Worm (Caenorhabditis elegans): ENCODE data around the gene Y81G3A.4.

Gene Y81G3A.4

DNA sequence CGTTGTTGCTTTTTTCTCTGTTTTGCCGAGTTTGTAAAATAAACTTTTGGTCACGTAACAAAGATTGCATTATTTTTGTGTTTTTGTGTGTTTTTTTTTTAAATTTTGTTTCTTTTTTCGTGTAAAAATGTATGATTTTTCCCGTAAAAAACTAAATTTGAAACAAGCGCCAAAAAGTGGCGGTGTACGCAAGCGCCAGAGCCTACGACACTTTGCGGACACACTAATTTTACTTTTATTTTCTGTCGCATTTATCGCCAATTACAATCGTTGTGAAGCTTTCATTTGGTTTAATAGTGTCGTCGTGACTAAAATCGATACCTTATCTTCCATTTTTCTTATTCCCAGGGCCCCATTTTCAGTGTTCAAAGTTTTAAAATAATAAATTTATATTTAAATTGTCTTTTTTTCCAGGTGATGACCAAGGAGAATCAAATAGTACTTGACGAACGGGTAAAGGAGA is 7.4 kb upstream of the Y81G3A.4 start, which contains the start of the genes Y81G3A.1 and gcn-2 (continued):
- TF ChIP-seq nhr-85 (tag) (peak; percentile 60), C16A3.4 (tag; optimal IDR thresholded peaks at IDR 0.05) (peak; percentile 47), grh-1 (GFP tag; IDR thresholded peaks at IDR 0.05) (no peak), sup-37 (GFP tag; optimal IDR thresholded peaks at IDR 0.05) (no peak), lin-14 (GFP tag; optimal IDR thresholded peaks at IDR 0.05) (no peak), unc-62 (GFP tag; optimal IDR thresholded peaks at IDR 0.05) (no peak), egl-13 (tag; optimal IDR thresholded peaks at IDR 0.05) (no peak), ceh-8 (GFP tag; optimal IDR thresholded peaks at IDR 0.05) (no peak), nhr-19 (GFP tag; conservative IDR thresholded peaks at IDR 0.05) (peak; percentile 69), ama-1 (optimal IDR thresholded peaks at IDR 0.05) (no peak), tlp-1 (tag; optimal IDR thresholded peaks at IDR 0.05) (no peak), unc-98 (GFP tag; IDR thresholded peaks at IDR 0.05) (no peak), pqm-1 (tag; optimal IDR thresholded peaks at IDR 0.05) (no peak), efl-3 (GFP tag; optimal IDR thresholded peaks at IDR 0.05) (no peak), nhr-47 (tag; optimal IDR thresholded peaks at IDR 0.05) (peak; percentile 77), elt-3 (tag; optimal IDR thresholded peaks at IDR 0.05) (no peak), nhr-11 (tag; optimal IDR thresholded peaks at IDR 0.05) (no peak), fkh-4 (tag; optimal IDR thresholded peaks at IDR 0.05; ENCODE audit: borderline replicate concordance) (no peak), nhr-28 (tag; optimal IDR thresholded peaks at IDR 0.05) (no peak), zip-4 (GFP tag; optimal IDR thresholded peaks at IDR 0.05) (peak; percentile 23), pag-3 (tag; optimal IDR thresholded peaks at IDR 0.05; ENCODE audit: borderline replicate concordance, insufficient read depth) (no peak), zag-1 (tag; optimal IDR thresholded peaks at IDR 0.05) (no peak), tbx-2 (tag; optimal IDR thresholded peaks at IDR 0.05) (peak; percentile 68), snpc-4 (tag; optimal IDR thresholded peaks at IDR 0.05) (peak; percentile 71), lin-15B (tag; optimal IDR thresholded peaks at IDR 0.05) (peak; percentile 38), alr-1 (tag; optimal IDR thresholded peaks at IDR 0.05; ENCODE audit: borderline replicate concordance) (no peak), dpl-1 (GFP tag; optimal IDR thresholded peaks at IDR 0.05) (peak; percentile 95 to 97 (median 97)), skn-1 (tag; optimal IDR thresholded peaks at IDR 0.05) (no peak), ztf-11 (tag; optimal IDR thresholded peaks at IDR 0.05) (peak in 1 of 2 experiments; percentile 5)

DNA sequence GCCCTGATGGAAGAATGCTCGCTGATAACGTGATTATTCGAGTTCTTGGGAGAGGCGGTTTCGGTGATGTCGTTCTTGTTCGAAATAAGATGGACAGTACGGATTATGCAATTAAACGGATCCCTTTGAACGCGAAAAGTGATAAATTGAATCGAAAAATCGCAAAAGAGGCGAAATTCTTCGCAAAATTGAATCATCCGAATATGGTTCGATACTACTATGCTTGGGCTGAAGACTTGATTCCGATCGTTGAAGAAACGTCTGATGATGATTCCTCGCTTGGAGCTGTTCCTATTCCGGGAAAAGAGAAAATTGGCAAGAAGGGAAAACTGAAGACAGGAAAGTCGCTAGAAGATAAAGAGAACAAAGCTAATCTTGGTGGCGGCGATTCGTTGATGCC is 5.3 kb upstream of the Y81G3A.4 start:
- TF ChIP-seq mep-1 (tag; optimal IDR thresholded peaks at IDR 0.05): no peak
- TF ChIP-seq ceh-90 (tag; optimal IDR thresholded peaks at IDR 0.05): no peak
- TF ChIP-seq zip-4 (GFP tag; optimal IDR thresholded peaks at IDR 0.05): no peak
- TF ChIP-seq elt-2 (tag; optimal IDR thresholded peaks at IDR 0.05): no peak
- TF ChIP-seq efl-1 (optimal IDR thresholded peaks at IDR 0.05): no peak
- TF ChIP-seq efl-1 (GFP tag; optimal IDR thresholded peaks at IDR 0.05 in 1 of 2): peak in 1 of 2 experiments; percentile 54
- no peak for TF ChIP-seq tbx-2 (tag; optimal IDR thresholded peaks at IDR 0.05)

DNA sequence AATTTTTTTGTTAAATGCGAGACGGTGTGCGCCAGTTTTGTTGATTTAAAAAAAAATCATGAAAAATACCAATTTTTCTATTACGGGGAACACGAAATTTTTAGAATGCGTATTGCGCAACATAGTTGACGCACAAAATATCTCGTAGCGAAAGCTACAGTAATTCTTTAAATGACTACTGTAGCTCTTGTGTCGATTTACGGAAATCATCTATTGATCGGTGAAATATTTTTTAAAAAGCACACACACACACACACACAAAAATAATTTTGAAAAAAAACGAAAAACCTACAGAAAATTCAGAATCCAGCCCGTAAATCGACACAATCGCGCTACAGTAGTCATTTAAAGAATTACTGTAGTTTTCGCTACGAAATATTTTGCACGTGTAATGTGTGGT is 634 bp downstream of the Y81G3A.4 start:
- TF ChIP-seq lir-3 (tag; optimal IDR thresholded peaks at IDR 0.05; ENCODE audit: poor library complexity) (no peak), unc-30 (tag; optimal IDR thresholded peaks at IDR 0.05) (no peak), pqm-1 (tag; optimal IDR thresholded peaks at IDR 0.05) (no peak), grh-1 (GFP tag; IDR thresholded peaks at IDR 0.05) (no peak)

DNA sequence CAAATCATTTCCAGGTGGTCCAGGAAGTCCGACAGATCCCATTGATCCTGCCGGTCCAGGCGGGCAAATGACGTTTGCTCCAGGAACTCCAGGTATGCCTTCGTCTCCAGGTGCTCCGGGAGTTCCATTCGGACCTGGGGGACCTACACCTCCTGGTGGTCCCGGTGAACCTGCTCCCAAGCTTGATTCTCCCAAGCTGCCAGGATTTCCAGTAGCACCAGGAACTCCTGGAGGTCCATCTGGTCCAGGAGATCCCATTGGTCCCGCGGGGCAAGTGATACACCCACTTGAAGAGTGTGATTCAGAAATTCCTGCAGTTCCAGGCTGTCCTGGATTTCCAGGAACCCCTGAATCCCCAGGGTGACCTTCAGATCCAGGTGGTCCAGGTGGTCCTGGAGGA is 5.1 kb downstream of the Y81G3A.4 start:
- TF ChIP-seq lir-3 (tag; optimal IDR thresholded peaks at IDR 0.05; ENCODE audit: poor library complexity): no peak
- no peak for TF ChIP-seq blmp-1 (tag; optimal IDR thresholded peaks at IDR 0.05)
- peak; percentile 9 for TF ChIP-seq nhr-85 (tag)
- TF ChIP-seq nhr-71 (tag; optimal IDR thresholded peaks at IDR 0.05): no peak
- no peak for TF ChIP-seq isw-1 (GFP tag; IDR thresholded peaks at IDR 0.05)
- TF ChIP-seq elt-3 (tag; optimal IDR thresholded peaks at IDR 0.05): no peak
- no peak for TF ChIP-seq efl-1 (optimal IDR thresholded peaks at IDR 0.05)
- peak in 1 of 2 experiments; percentile 85 for TF ChIP-seq efl-1 (GFP tag; optimal IDR thresholded peaks at IDR 0.05 in 1 of 2)
- TF ChIP-seq aha-1 (tag; optimal IDR thresholded peaks at IDR 0.05): no peak
- TF ChIP-seq nhr-84 (tag; optimal IDR thresholded peaks at IDR 0.05): no peak
- no peak for TF ChIP-seq ztf-4 (tag; optimal IDR thresholded peaks at IDR 0.05)
- TF ChIP-seq sup-37 (GFP tag; optimal IDR thresholded peaks at IDR 0.05): no peak
- no peak for TF ChIP-seq pag-3 (tag; optimal IDR thresholded peaks at IDR 0.05; ENCODE audit: borderline replicate concordance, insufficient read depth)
- TF ChIP-seq pqm-1 (tag; optimal IDR thresholded peaks at IDR 0.05): no peak
- no peak for TF ChIP-seq skn-1 (tag; optimal IDR thresholded peaks at IDR 0.05)
- TF ChIP-seq elt-2 (tag; optimal IDR thresholded peaks at IDR 0.05): no peak
- TF ChIP-seq unc-130 (tag; optimal IDR thresholded peaks at IDR 0.05): no peak
- no peak for TF ChIP-seq nhr-28 (tag; optimal IDR thresholded peaks at IDR 0.05)
